Worm (Caenorhabditis elegans): ENCODE results near the gene taf-7.1.
A peak's percentile ranks its signal among the peaks of the same experiment; 100 is the strongest.

taf-7.1 gene

ce11 chrX:11821159-11821720 is 16.0 kb downstream of the taf-7.1 start:
- TF ChIP-seq skn-1 (tag; optimal IDR thresholded peaks at IDR 0.05) (no peak), nhr-43 (tag; optimal IDR thresholded peaks at IDR 0.05; ENCODE audit: poor library complexity, severe bottlenecking) (no peak), eor-1 (tag; optimal IDR thresholded peaks at IDR 0.05) (no peak), ztf-11 (tag; optimal IDR thresholded peaks at IDR 0.05) (no peak)

- no peak for TF ChIP-seq nhr-12 (tag; optimal IDR thresholded peaks at IDR 0.05)
- TF ChIP-seq nfya-1 (tag; optimal IDR thresholded peaks at IDR 0.05; ENCODE audit: insufficient read depth), result peak; percentile 21
Observed at ce11 chrX:11818711-11819110, 18.6 kb downstream of the taf-7.1 start.

ce11 chrX:11816825-11817224 is 20.5 kb downstream of the taf-7.1 start:
- no peak for TF ChIP-seq unc-62 (GFP tag; optimal IDR thresholded peaks at IDR 0.05)
- no peak for TF ChIP-seq jun-1 (tag; optimal IDR thresholded peaks at IDR 0.05)
- TF ChIP-seq ZK546.5 (tag; optimal IDR thresholded peaks at IDR 0.05), result no peak
- no peak for TF ChIP-seq nhr-237 (tag; optimal IDR thresholded peaks at IDR 0.05)
- TF ChIP-seq nhr-43 (tag; optimal IDR thresholded peaks at IDR 0.05; ENCODE audit: poor library complexity, severe bottlenecking), result no peak
- TF ChIP-seq elt-1 (tag; optimal IDR thresholded peaks at IDR 0.05), result no peak
- no peak for TF ChIP-seq egl-27 (tag; optimal IDR thresholded peaks at IDR 0.05)
- no peak for TF ChIP-seq tbx-2 (tag; optimal IDR thresholded peaks at IDR 0.05)
- TF ChIP-seq R02D3.7 (tag; optimal IDR thresholded peaks at IDR 0.05), result no peak
- no peak for TF ChIP-seq ceh-28 (tag; optimal IDR thresholded peaks at IDR 0.05)
- TF ChIP-seq fos-1 (tag; optimal IDR thresholded peaks at IDR 0.05), result no peak

ce11 chrX:11814667-11815066 is 22.6 kb downstream of the taf-7.1 start, which contains the start of gene C34E11.2:
TSS of gene C34E11.2 (minus strand) at chrX:11814750.
- TF ChIP-seq nfya-1 (tag; optimal IDR thresholded peaks at IDR 0.05; ENCODE audit: insufficient read depth) (no peak), lsy-12 (tag; optimal IDR thresholded peaks at IDR 0.05) (peak; percentile 2)

- TF ChIP-seq nfya-1 (tag; optimal IDR thresholded peaks at IDR 0.05; ENCODE audit: insufficient read depth), result no peak
- TF ChIP-seq jun-1 (tag; optimal IDR thresholded peaks at IDR 0.05), result no peak
- TF ChIP-seq snpc-4 (tag; optimal IDR thresholded peaks at IDR 0.05), result no peak
- no peak for TF ChIP-seq nhr-25 (tag; optimal IDR thresholded peaks at IDR 0.05)
- TF ChIP-seq fkh-2 (tag; optimal IDR thresholded peaks at IDR 0.05), result no peak
- TF ChIP-seq ceh-9 (tag; optimal IDR thresholded peaks at IDR 0.05), result no peak
- TF ChIP-seq nhr-237 (tag; optimal IDR thresholded peaks at IDR 0.05), result no peak
- TF ChIP-seq eor-1 (tag; optimal IDR thresholded peaks at IDR 0.05), result no peak
- no peak for TF ChIP-seq pha-4 (tag; optimal IDR thresholded peaks at IDR 0.05)
- no peak for TF ChIP-seq pqm-1 (tag; optimal IDR thresholded peaks at IDR 0.05)
Observed at ce11 chrX:11806175-11806853, 31.0 kb downstream of the taf-7.1 start.

- TF ChIP-seq pqm-1 (tag; optimal IDR thresholded peaks at IDR 0.05) (no peak), elt-2 (tag; optimal IDR thresholded peaks at IDR 0.05) (peak; percentile 43)
Observed at ce11 chrX:11804057-11804456, 33.2 kb downstream of the taf-7.1 start, which contains the start of gene C34E11.4. TSS of gene C34E11.4 (plus strand) at chrX:11804210.

- no peak for TF ChIP-seq ceh-82 (tag; optimal IDR thresholded peaks at IDR 0.05)
- TF ChIP-seq nhr-11 (tag; optimal IDR thresholded peaks at IDR 0.05), result no peak
- TF ChIP-seq elt-2 (tag; optimal IDR thresholded peaks at IDR 0.05), result peak; percentile 52
- no peak for TF ChIP-seq R02D3.7 (tag; optimal IDR thresholded peaks at IDR 0.05)
- peak; percentile 1 for TF ChIP-seq lin-15B (tag; optimal IDR thresholded peaks at IDR 0.05)
- TF ChIP-seq mml-1 (tag; optimal IDR thresholded peaks at IDR 0.05), result no peak
- no peak for TF ChIP-seq nhr-77 (tag; optimal IDR thresholded peaks at IDR 0.05)
- TF ChIP-seq hmg-11 (tag; optimal IDR thresholded peaks at IDR 0.05), result peak; percentile 79
- no peak for TF ChIP-seq pqm-1 (tag; optimal IDR thresholded peaks at IDR 0.05)
- peak; percentile 47 for TF ChIP-seq nhr-43 (tag; optimal IDR thresholded peaks at IDR 0.05; ENCODE audit: poor library complexity, severe bottlenecking)
- TF ChIP-seq ceh-9 (tag; optimal IDR thresholded peaks at IDR 0.05), result no peak
- TF ChIP-seq nhr-12 (tag; optimal IDR thresholded peaks at IDR 0.05), result no peak
- TF ChIP-seq elt-1 (tag; optimal IDR thresholded peaks at IDR 0.05), result no peak
- peak; percentile 53 for TF ChIP-seq nhr-25 (tag; optimal IDR thresholded peaks at IDR 0.05)
- no peak for TF ChIP-seq lin-39 (tag; optimal IDR thresholded peaks at IDR 0.05)
- TF ChIP-seq ceh-28 (tag; optimal IDR thresholded peaks at IDR 0.05), result peak; percentile 74
- TF ChIP-seq nhr-28 (tag; optimal IDR thresholded peaks at IDR 0.05), result no peak
- peak; percentile 15 for TF ChIP-seq snpc-4 (tag; optimal IDR thresholded peaks at IDR 0.05)
- TF ChIP-seq nhr-67 (tag; optimal IDR thresholded peaks at IDR 0.05), result no peak
- no peak for TF ChIP-seq egl-27 (tag; optimal IDR thresholded peaks at IDR 0.05)
- no peak for TF ChIP-seq ztf-4 (tag; optimal IDR thresholded peaks at IDR 0.05)
- peak; percentile 54 for TF ChIP-seq nfya-1 (tag; optimal IDR thresholded peaks at IDR 0.05; ENCODE audit: insufficient read depth)
- no peak for TF ChIP-seq jun-1 (tag; optimal IDR thresholded peaks at IDR 0.05)
- no peak for TF ChIP-seq ZK546.5 (tag; optimal IDR thresholded peaks at IDR 0.05)
- peak; percentile 31 for TF ChIP-seq skn-1 (tag; optimal IDR thresholded peaks at IDR 0.05)
- no peak for TF ChIP-seq ceh-16 (tag; optimal IDR thresholded peaks at IDR 0.05)
- TF ChIP-seq nhr-23 (tag; optimal IDR thresholded peaks at IDR 0.05), result peak; percentile 77
- no peak for TF ChIP-seq fos-1 (tag; optimal IDR thresholded peaks at IDR 0.05)
Observed at ce11 chrX:11798057-11798555, 39.2 kb downstream of the taf-7.1 start, which contains the start of gene rsd-3. TSS of gene rsd-3 (plus strand) at chrX:11798505.

All from whole organism, L3 larva.